Fruit fly (Drosophila melanogaster): ENCODE results near the gene rb.

Gene rb

dm6 chrX:4507121-4507520, 33.3 kb downstream of the rb start (continued):
- peak; percentile 56 for TF ChIP-seq CG7368 (GFP tag; optimal IDR thresholded peaks at IDR 0.05)
- peak; percentile 46 for TF ChIP-seq net (GFP tag; optimal IDR thresholded peaks at IDR 0.05)
- no peak for TF ChIP-seq Lpt (GFP tag; optimal IDR thresholded peaks at IDR 0.05)
- TF ChIP-seq CG11902 (GFP tag; optimal IDR thresholded peaks at IDR 0.05) = no peak
- TF ChIP-seq Eip78C (GFP tag) = peak; percentile 71
- peak; percentile 55 for TF ChIP-seq Eip75B (GFP tag; optimal IDR thresholded peaks at IDR 0.05)
- TF ChIP-seq acj6 (GFP tag; optimal IDR thresholded peaks at IDR 0.05) = peak; percentile 52
- TF ChIP-seq Sox102F (GFP tag; optimal IDR thresholded peaks at IDR 0.05) = peak; percentile 47

DNA sequence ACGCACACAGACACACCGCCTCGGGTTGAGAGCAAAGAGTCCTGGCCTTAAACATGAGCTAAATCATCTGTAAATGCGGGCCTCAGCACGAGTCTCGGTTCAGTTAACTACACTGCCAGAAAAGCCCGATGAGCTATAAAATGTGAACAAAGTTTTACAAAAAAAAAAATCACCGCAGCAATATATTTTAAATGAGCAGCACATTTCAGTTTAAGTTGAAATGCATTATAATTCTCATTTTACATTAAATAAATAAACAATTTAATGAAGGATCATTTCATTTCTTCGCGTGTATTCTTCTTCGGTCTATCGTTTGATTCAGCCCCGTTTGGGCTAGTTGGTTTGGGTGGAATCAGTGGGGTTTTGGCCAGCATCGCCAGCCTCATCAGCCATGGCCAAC, 35.1 kb downstream of the rb start:
- peak; percentile 61 for TF ChIP-seq Eip78C (GFP tag)
- no peak for TF ChIP-seq CG16779 (tag; optimal IDR thresholded peaks at IDR 0.05)
- no peak for TF ChIP-seq Lpt (GFP tag; optimal IDR thresholded peaks at IDR 0.05)
- no peak for TF ChIP-seq CG11762 (GFP tag; optimal IDR thresholded peaks at IDR 0.05; ENCODE audit: insufficient read depth)
- TF ChIP-seq CG6163 (GFP tag; IDR thresholded peaks at IDR 0.05) = 0 out of 3 replicates have a peak, but pooled peaks have one; percentile 28
- TF ChIP-seq svp (GFP tag) = peak; percentile 57
- TF ChIP-seq CG11294 (GFP tag; IDR thresholded peaks at IDR 0.05) = no peak
- TF ChIP-seq Hr39 (GFP tag; optimal IDR thresholded peaks at IDR 0.05) = no peak
- no peak for TF ChIP-seq OdsH (GFP tag; optimal IDR thresholded peaks at IDR 0.05)
- TF ChIP-seq cyc (GFP tag; optimal IDR thresholded peaks at IDR 0.05) = no peak

DNA sequence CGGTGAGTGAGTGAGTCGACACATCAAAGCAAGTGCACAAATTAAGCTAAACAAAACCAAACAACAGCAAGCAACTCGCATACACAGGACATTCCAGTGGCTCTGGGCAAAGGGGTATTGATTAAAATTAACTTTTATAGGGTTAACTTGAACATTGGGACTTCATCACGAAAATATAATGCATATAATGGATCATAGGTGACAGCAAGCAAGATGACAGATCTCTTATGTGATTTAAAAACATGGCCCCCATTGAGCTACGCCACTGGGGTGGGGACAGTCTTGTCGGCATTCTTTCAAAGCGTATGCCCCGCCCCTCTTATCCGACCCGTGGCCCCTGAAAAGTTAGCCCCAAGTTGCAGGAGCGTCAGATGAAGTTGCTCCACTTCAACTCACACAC, 36.9 kb downstream of the rb start:
- no peak for TF ChIP-seq fkh (GFP tag; optimal IDR thresholded peaks at IDR 0.05)
- TF ChIP-seq eg (GFP tag; IDR thresholded peaks at IDR 0.05) = no peak
- peak; percentile 77 for TF ChIP-seq svp (GFP tag)
- peak; percentile 41 for TF ChIP-seq CG31627 (GFP tag; optimal IDR thresholded peaks at IDR 0.05)
- peak; percentile 6 for TF ChIP-seq OdsH (GFP tag; optimal IDR thresholded peaks at IDR 0.05)
- no peak for TF ChIP-seq CG6276 (GFP tag; optimal IDR thresholded peaks at IDR 0.05)
- TF ChIP-seq pdm3 (GFP tag; optimal IDR thresholded peaks at IDR 0.05) = peak; percentile 30
- TF ChIP-seq Eip75B (GFP tag; optimal IDR thresholded peaks at IDR 0.05) = peak; percentile 11
- peak; percentile 20 for TF ChIP-seq CG1621 (tag; optimal IDR thresholded peaks at IDR 0.05)
- peak; percentile 19 for TF ChIP-seq Sox102F (GFP tag; optimal IDR thresholded peaks at IDR 0.05)
- TF ChIP-seq CG3032 (tag; optimal IDR thresholded peaks at IDR 0.05) = peak; percentile 29
- TF ChIP-seq CG3919 (GFP tag; optimal IDR thresholded peaks at IDR 0.05) = peak; percentile 45
- TF ChIP-seq dsx (GFP tag; optimal IDR thresholded peaks at IDR 0.05; ENCODE audit: poor library complexity, severe bottlenecking) = peak; percentile 13
- TF ChIP-seq cyc (GFP tag; optimal IDR thresholded peaks at IDR 0.05) = peak; percentile 35
- no peak for TF ChIP-seq CG15336 (GFP tag; IDR thresholded peaks at IDR 0.05)
- TF ChIP-seq vri (GFP tag; optimal IDR thresholded peaks at IDR 0.05) = peak; percentile 26
- peak; percentile 29 for TF ChIP-seq CG32006 (GFP tag; optimal IDR thresholded peaks at IDR 0.05)
- TF ChIP-seq Ets96B (tag; optimal IDR thresholded peaks at IDR 0.05) = peak; percentile 37
- no peak for TF ChIP-seq CG16779 (tag; optimal IDR thresholded peaks at IDR 0.05)
- no peak for TF ChIP-seq net (GFP tag; optimal IDR thresholded peaks at IDR 0.05)
- TF ChIP-seq fd85E (GFP tag; optimal IDR thresholded peaks at IDR 0.05) = no peak
- TF ChIP-seq spab (GFP tag; optimal IDR thresholded peaks at IDR 0.05) = peak; percentile 10
- peak; percentile 1 for TF ChIP-seq CG7368 (GFP tag; optimal IDR thresholded peaks at IDR 0.05)
- TF ChIP-seq CG6163 (GFP tag; IDR thresholded peaks at IDR 0.05) = peak; percentile 39; the same call in 1 of the 3 replicates
- TF ChIP-seq CG10669 (GFP tag; optimal IDR thresholded peaks at IDR 0.05) = peak; percentile 19
- TF ChIP-seq Lpt (GFP tag; optimal IDR thresholded peaks at IDR 0.05) = no peak
- no peak for TF ChIP-seq CG9139 (GFP tag; optimal IDR thresholded peaks at IDR 0.05)
- peak; percentile 44 for TF ChIP-seq topi (GFP tag; optimal IDR thresholded peaks at IDR 0.05)
- peak; percentile 51 for TF ChIP-seq Hr39 (GFP tag; optimal IDR thresholded peaks at IDR 0.05)
- TF ChIP-seq CG6792 (GFP tag; optimal IDR thresholded peaks at IDR 0.05) = peak; percentile 29
- TF ChIP-seq lz (GFP tag; optimal IDR thresholded peaks at IDR 0.05) = peak; percentile 41
- TF ChIP-seq Sox14 (GFP tag; optimal IDR thresholded peaks at IDR 0.05) = peak; percentile 34
- TF ChIP-seq salr (GFP tag; optimal IDR thresholded peaks at IDR 0.05) = no peak
- peak; percentile 35 for TF ChIP-seq Eip78C (GFP tag)
- TF ChIP-seq fd59A (GFP tag; optimal IDR thresholded peaks at IDR 0.05) = peak; percentile 36
- peak; percentile 41 for TF ChIP-seq esn (GFP tag; optimal IDR thresholded peaks at IDR 0.05)
- TF ChIP-seq Met (GFP tag; optimal IDR thresholded peaks at IDR 0.05) = peak; percentile 44
- TF ChIP-seq Smox (GFP tag; optimal IDR thresholded peaks at IDR 0.05) = peak; percentile 34
- TF ChIP-seq CG10631 (GFP tag; optimal IDR thresholded peaks at IDR 0.05) = peak; percentile 18
- peak; percentile 30 for TF ChIP-seq CG34406 (GFP tag; optimal IDR thresholded peaks at IDR 0.05)
- peak; percentile 34 for TF ChIP-seq achi (GFP tag; optimal IDR thresholded peaks at IDR 0.05)
- peak; percentile 31 for TF ChIP-seq CG6808 (GFP tag; optimal IDR thresholded peaks at IDR 0.05)
